Fruit fly (Drosophila melanogaster) whole organism, pupa: ENCODE data around the gene comm3.

Experiments
- CG10348 ChIP-seq: fragments of 200-800 bp; sonication (Bioruptor generic); IDR thresholded peaks from 2 replicates; pipeline ENCODE4 v1.3.6; 2022; ENCODE audit warnings: missing biosample characterization, missing genetic modification characterization
- CG12605 ChIP-seq: fragments of 200-800 bp; sonication (Bioruptor generic); IDR thresholded peaks from 2 replicates; pipeline ENCODE4 v1.3.6; 2022; ENCODE audit warnings: missing biosample characterization, missing genetic modification characterization
- CG13204 ChIP-seq: fragments of 200-800 bp; sonication (Bioruptor generic); optimal IDR thresholded peaks from 2 replicates; lab custom pipeline; 2018; ENCODE audit warnings: missing biosample characterization, mild to moderate bottlenecking, missing genetic modification characterization, moderate library complexity
- CG14655 ChIP-seq: fragments of 200-800 bp; sonication (Bioruptor generic); optimal IDR thresholded peaks from 3 replicates; lab custom pipeline; 2017; ENCODE audit warnings: mild to moderate bottlenecking, missing biosample characterization, missing genetic modification reagents, missing genetic modification characterization
- CG15710 ChIP-seq: fragments of 200-800 bp; sonication (Bioruptor generic); optimal IDR thresholded peaks from 2 replicates; lab custom pipeline; 2018; ENCODE audit warnings: missing biosample characterization, mild to moderate bottlenecking, missing genetic modification characterization, moderate library complexity
- CG17806 ChIP-seq: fragments of 200-800 bp; sonication (Bioruptor generic); optimal IDR thresholded peaks from 2 replicates; lab custom pipeline; 2018; ENCODE audit warnings: missing biosample characterization, mild to moderate bottlenecking, missing genetic modification characterization, moderate library complexity
- CG32121 ChIP-seq: fragments of 200-800 bp; sonication (Bioruptor generic); IDR thresholded peaks from 2 replicates; pipeline ENCODE4 v1.3.6; 2022; ENCODE audit warnings: missing biosample characterization, missing genetic modification characterization
- CG34367 ChIP-seq: fragments of 200-800 bp; sonication (Bioruptor generic); optimal IDR thresholded peaks from 2 replicates; lab custom pipeline; 2018; ENCODE audit warnings: missing biosample characterization, mild to moderate bottlenecking, missing genetic modification characterization
- CG4496 ChIP-seq: fragments of 200-800 bp; sonication (Bioruptor generic); IDR thresholded peaks from 3 replicates; pipeline ENCODE4 v1.3.6; 2022; ENCODE audit warnings: missing biosample characterization, missing genetic modification characterization
- CG8159 ChIP-seq: fragments of 200-800 bp; sonication (Bioruptor generic); optimal IDR thresholded peaks from 3 replicates; lab custom pipeline; 2018; ENCODE audit warnings: missing biosample characterization, mild to moderate bottlenecking, missing genetic modification characterization, moderate library complexity
- CG8301 ChIP-seq: fragments of 200-800 bp; sonication (Bioruptor generic); optimal IDR thresholded peaks from 2 replicates; lab custom pipeline; 2018; ENCODE audit warnings: missing biosample characterization, mild to moderate bottlenecking, missing genetic modification characterization
- CG9948 ChIP-seq: fragments of 200-800 bp; sonication (Bioruptor generic); optimal IDR thresholded peaks from 2 replicates; lab custom pipeline; 2018; ENCODE audit warnings: missing biosample characterization, mild to moderate bottlenecking, missing genetic modification characterization, moderate library complexity
- D1 ChIP-seq: fragments of 200-800 bp; sonication (Bioruptor generic); optimal IDR thresholded peaks from 2 replicates; lab custom pipeline; 2018; ENCODE audit warnings: missing biosample characterization, mild to moderate bottlenecking, missing genetic modification characterization, moderate library complexity
- EcR ChIP-seq: fragments of 200-800 bp; sonication (Bioruptor generic); optimal IDR thresholded peaks from 3 replicates; lab custom pipeline; 2019; ENCODE audit warnings: missing biosample characterization, missing genetic modification characterization, mild to moderate bottlenecking, moderate library complexity, missing genetic modification reagents
- Ets98B ChIP-seq: fragments of 200-800 bp; sonication (Bioruptor generic); IDR thresholded peaks from 2 replicates; pipeline ENCODE4 v1.3.6; 2022; ENCODE audit warnings: missing biosample characterization, missing genetic modification characterization
- Pif1A ChIP-seq: fragments of 200-800 bp; sonication (Bioruptor generic); optimal IDR thresholded peaks from 3 replicates; lab custom pipeline; 2016; ENCODE audit warnings: missing biosample characterization, missing genetic modification characterization
- Pif1B ChIP-seq: fragments of 200-800 bp; sonication (Bioruptor generic); optimal IDR thresholded peaks from 3 replicates; lab custom pipeline; 2016; ENCODE audit warnings: missing biosample characterization, missing genetic modification characterization
- Snoo ChIP-seq: fragments of 200-800 bp; sonication (Bioruptor generic); optimal IDR thresholded peaks from 3 replicates; lab custom pipeline; 2017; ENCODE audit warnings: missing biosample characterization, mild to moderate bottlenecking, missing genetic modification characterization, inconsistent platforms
- fd96Ca ChIP-seq: fragments of 200-800 bp; sonication (Bioruptor generic); IDR thresholded peaks from 3 replicates; pipeline ENCODE4 v1.3.6; 2022; ENCODE audit warnings: missing biosample characterization, missing genetic modification characterization
- gl ChIP-seq: fragments of 200-800 bp; sonication (Bioruptor generic); optimal IDR thresholded peaks from 2 replicates; lab custom pipeline; 2018; ENCODE audit warnings: missing biosample characterization, mild to moderate bottlenecking, missing genetic modification characterization
- rn ChIP-seq: fragments of 200-800 bp; sonication (Bioruptor generic); IDR thresholded peaks from 2 replicates; pipeline ENCODE4 v1.3.6; 2022; ENCODE audit warnings: missing biosample characterization, missing genetic modification characterization

comm3 gene

dm6 chr3L:15662510-15662909 lies 14.9 kb upstream of the comm3 start:
- TF ChIP-seq Pif1A (no peak), CG8159 (tag; lab: Kevin White, UChicago) (no peak), CG14655 (GFP tag; lab: Kevin White, UChicago) (no peak), CG9948 (tag; lab: Kevin White, UChicago) (no peak), rn (GFP tag; lab: Robert Waterston, UW) (no peak), fd96Ca (GFP tag; lab: Robert Waterston, UW) (no peak), Pif1B (GFP tag; lab: Kevin White, UChicago) (no peak), CG15710 (tag; lab: Kevin White, UChicago) (no peak), CG8301 (no peak), Ets98B (GFP tag; lab: Robert Waterston, UW) (no peak), CG13204 (GFP tag; lab: Kevin White, UChicago) (no peak), EcR (GFP tag; lab: Kevin White, UChicago) (no peak), CG34367 (tag; lab: Kevin White, UChicago) (no peak), CG10348 (no peak), D1 (tag; lab: Kevin White, UChicago) (no peak), CG12605 (no peak), gl (tag; lab: Kevin White, UChicago) (no peak), CG17806 (no peak)

- no peak for TF ChIP-seq CG13204 (GFP tag; lab: Kevin White, UChicago)
- TF ChIP-seq Snoo (tag; lab: Kevin White, UChicago), result no peak
- TF ChIP-seq CG8301, result no peak
- no peak for TF ChIP-seq EcR (GFP tag; lab: Kevin White, UChicago)
- no peak for TF ChIP-seq CG4496 (GFP tag; lab: Robert Waterston, UW)
- no peak for TF ChIP-seq Pif1B (GFP tag; lab: Kevin White, UChicago)
- no peak for TF ChIP-seq Pif1A
- no peak for TF ChIP-seq CG14655 (GFP tag; lab: Kevin White, UChicago)
- TF ChIP-seq CG8159 (tag; lab: Kevin White, UChicago), result no peak
- no peak for TF ChIP-seq fd96Ca (GFP tag; lab: Robert Waterston, UW)
- TF ChIP-seq CG34367 (tag; lab: Kevin White, UChicago), result no peak
- TF ChIP-seq Ets98B (GFP tag; lab: Robert Waterston, UW), result no peak
Measured at dm6 chr3L:15661567-15661966, 14.0 kb upstream of the comm3 start, which contains the start of gene CG43082. CG43082 (plus strand) TSS chr3L:15661867.

dm6 chr3L:15660915-15661314 lies 13.4 kb upstream of the comm3 start, which contains the start of the genes Eig71Ej and Eig71Ek:
Eig71Ej (minus strand) TSS chr3L:15661015.
Eig71Ek (plus strand) TSS chr3L:15661248.
- TF ChIP-seq CG32121 (GFP tag; lab: Robert Waterston, UW), result no peak
- TF ChIP-seq CG10348, result no peak
- no peak for TF ChIP-seq CG17806
- TF ChIP-seq CG9948 (tag; lab: Kevin White, UChicago), result no peak
- TF ChIP-seq CG8301, result no peak
- no peak for TF ChIP-seq CG8159 (tag; lab: Kevin White, UChicago)
- TF ChIP-seq CG4496 (GFP tag; lab: Robert Waterston, UW), result no peak
- TF ChIP-seq rn (GFP tag; lab: Robert Waterston, UW), result no peak
- no peak for TF ChIP-seq fd96Ca (GFP tag; lab: Robert Waterston, UW)
- no peak for TF ChIP-seq EcR (GFP tag; lab: Kevin White, UChicago)
- TF ChIP-seq Ets98B (GFP tag; lab: Robert Waterston, UW), result no peak
- TF ChIP-seq gl (tag; lab: Kevin White, UChicago), result no peak
- TF ChIP-seq CG12605, result no peak

dm6 chr3L:15659341-15659740 lies 11.8 kb upstream of the comm3 start, which contains the start of the genes Eig71Eh and Eig71Ei:
Eig71Eh (minus strand) TSS chr3L:15659441.
Eig71Ei (plus strand) TSS chr3L:15659707.
- TF ChIP-seq rn (GFP tag; lab: Robert Waterston, UW) (no peak), Pif1A (no peak), EcR (GFP tag; lab: Kevin White, UChicago) (no peak), D1 (tag; lab: Kevin White, UChicago) (no peak), Snoo (tag; lab: Kevin White, UChicago) (no peak), CG15710 (tag; lab: Kevin White, UChicago) (no peak), CG14655 (GFP tag; lab: Kevin White, UChicago) (no peak), CG8301 (no peak), CG12605 (no peak), CG8159 (tag; lab: Kevin White, UChicago) (no peak), CG4496 (GFP tag; lab: Robert Waterston, UW) (no peak), CG17806 (no peak)

- TF ChIP-seq EcR (GFP tag; lab: Kevin White, UChicago) (no peak), CG34367 (tag; lab: Kevin White, UChicago) (no peak), CG32121 (GFP tag; lab: Robert Waterston, UW) (no peak), CG14655 (GFP tag; lab: Kevin White, UChicago) (no peak), rn (GFP tag; lab: Robert Waterston, UW) (no peak), Pif1A (no peak), CG4496 (GFP tag; lab: Robert Waterston, UW) (no peak), Pif1B (GFP tag; lab: Kevin White, UChicago) (no peak), CG13204 (GFP tag; lab: Kevin White, UChicago) (no peak), Ets98B (GFP tag; lab: Robert Waterston, UW) (no peak), CG9948 (tag; lab: Kevin White, UChicago) (no peak), Snoo (tag; lab: Kevin White, UChicago) (no peak), CG8159 (tag; lab: Kevin White, UChicago) (no peak), CG8301 (no peak), gl (tag; lab: Kevin White, UChicago) (no peak), fd96Ca (GFP tag; lab: Robert Waterston, UW) (no peak)
Measured at dm6 chr3L:15657290-15657689, 9.7 kb upstream of the comm3 start, which contains the start of the genes Eig71Ef and Eig71Eg. Eig71Ef (minus strand) TSS chr3L:15657390. Eig71Eg (plus strand) TSS chr3L:15657628.
